Fruit fly (Drosophila melanogaster) whole organism, larva: Measurements from ENCODE around the gene CG32085.

Experiments used
- noc ChIP-seq: fragments of 200-800 bp; sonication (Bioruptor generic); optimal IDR thresholded peaks from 3 replicates; lab custom pipeline; 2019; ENCODE audit warnings: missing biosample characterization, mild to moderate bottlenecking, missing genetic modification characterization, moderate library complexity

CG32085 gene

DNA sequence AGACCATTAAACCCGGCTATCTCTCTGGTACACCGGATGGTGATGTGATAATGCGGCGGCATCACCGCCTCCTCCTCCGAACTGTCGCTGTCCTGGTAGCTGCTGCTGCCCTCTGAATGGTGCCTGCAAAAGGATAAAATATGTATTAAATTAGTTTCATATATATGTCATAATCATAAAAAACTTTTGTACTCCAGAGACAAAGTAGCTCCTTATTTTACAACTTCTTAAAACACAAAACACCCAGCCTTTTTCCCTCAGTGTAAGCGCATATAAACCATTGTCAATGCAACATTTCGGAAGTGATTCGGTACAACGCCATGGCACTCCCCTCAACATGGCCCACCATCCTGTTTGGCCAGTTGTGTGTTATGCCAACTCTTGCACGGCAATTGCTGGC lies 21.5 kb upstream of the CG32085 start:
- no peak for TF ChIP-seq noc (tag; lab: Kevin White, UChicago)

DNA sequence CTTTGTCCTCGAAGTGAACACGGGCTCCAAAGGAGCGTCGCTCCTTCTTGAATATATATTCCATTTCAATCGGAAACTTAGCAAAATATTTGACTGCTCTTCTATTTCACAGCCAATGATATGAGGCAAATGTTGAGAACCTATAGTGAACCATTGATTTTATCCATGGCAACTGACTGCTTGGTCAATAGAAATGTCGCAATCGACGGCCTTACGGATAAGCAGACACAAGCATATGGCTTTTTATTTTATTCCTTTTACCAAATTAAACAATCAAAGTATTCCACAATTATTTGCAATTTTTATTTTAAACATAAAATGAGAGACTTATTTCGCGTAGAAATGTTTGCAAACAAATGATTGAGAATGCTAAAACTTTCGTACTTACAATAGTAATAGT lies 19.0 kb upstream of the CG32085 start, which contains the start of gene Dnai2:
Dnai2 (minus strand) TSS at position 101 of the 400 bp plus-strand sequence.
- no peak for TF ChIP-seq noc (tag; lab: Kevin White, UChicago)

dm6 chr3L:11696294-11697116 lies 16.4 kb upstream of the CG32085 start, which contains the start of gene Dph1:
Gene Dph1, minus strand, starts transcription at chr3L:11696963.
- peak; percentile 65 for TF ChIP-seq noc (tag; lab: Kevin White, UChicago)

DNA sequence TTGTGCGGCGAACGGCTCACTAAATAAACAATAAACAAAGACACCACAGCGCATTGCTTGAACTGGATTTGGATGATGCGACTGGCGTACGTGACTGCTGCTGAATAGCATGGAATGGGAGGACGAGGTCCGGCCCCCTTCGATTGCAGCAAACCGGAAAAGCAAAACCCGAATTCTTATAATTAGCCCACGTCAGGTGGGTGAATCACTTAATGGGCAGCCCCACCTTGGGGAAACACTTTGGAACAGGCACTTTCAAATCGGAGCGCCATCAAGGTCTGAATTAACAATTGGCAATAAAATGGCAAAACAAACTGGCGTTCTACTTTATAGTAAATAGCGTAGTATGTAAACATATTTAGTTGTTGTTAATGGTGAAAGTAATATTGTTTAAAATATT lies 15.7 kb upstream of the CG32085 start:
- no peak for TF ChIP-seq noc (tag; lab: Kevin White, UChicago)

DNA sequence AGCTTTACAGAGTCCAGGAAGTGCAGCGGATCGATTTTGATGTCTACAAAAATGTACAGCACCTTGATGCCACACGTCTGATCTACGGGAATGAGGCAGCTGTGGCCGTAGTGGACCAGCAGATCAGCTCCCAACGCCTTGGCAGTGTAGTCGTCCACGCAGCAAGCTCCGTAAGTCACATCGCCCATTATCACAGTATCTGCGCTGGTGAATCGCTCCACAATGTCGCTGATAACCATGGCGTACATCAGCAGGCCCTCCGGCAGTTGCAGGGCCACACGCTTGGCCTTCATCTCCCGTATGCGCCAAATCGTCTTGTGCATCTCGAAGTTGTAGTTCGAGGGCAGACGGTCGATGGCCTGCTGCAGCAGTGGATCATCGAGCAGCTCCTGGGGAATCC lies 14.9 kb upstream of the CG32085 start:
- no peak for TF ChIP-seq noc (tag; lab: Kevin White, UChicago)

DNA sequence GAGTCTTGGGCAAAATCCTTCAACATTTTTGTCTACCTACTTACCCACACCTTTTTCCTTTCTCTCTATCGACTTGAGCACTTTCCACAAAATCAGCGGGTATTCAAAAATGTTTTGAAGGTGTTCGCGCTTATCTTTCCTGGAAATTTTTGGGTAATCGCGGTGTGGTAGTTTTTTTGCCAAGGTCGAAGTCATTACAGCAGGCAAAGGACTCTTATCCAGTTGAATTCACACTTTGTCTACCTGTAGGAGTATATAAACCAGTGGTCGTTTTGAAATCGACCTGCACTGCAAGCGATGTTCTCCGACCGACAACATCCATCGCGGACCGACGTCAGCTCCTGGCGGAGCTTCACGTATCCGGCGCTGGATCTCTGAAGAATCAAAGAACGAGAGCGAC lies 12.7 kb upstream of the CG32085 start:
- TF ChIP-seq noc (tag; lab: Kevin White, UChicago), result no peak

DNA sequence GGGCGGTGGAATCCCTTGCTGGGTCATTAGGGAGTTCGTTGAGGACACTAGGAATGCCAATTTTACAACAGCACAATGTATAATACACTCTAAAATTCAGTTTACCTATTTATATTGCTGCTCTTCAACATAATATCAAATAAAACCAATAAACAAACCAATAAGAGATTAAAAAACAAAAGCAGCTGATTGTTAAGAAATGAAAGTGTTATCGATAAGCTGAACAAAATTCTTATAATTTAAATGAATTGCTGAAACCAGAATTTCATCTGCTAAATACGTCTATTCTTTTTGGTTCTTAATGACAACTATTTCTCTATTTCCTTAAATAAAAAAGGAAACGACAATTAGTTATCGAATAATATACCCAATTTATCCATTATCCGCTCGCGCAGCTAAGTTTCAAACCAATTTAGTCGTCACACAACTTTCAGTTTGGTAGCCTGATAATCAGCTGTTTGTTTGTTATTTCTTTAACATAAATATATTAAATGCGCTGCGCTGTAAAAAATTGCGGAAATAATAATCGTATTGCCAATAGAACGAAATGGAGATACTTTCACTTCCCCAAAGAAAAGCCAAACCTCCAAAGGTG lies 11.2 kb upstream of the CG32085 start, which contains the start of the genes Pldn and CG14135:
Pldn (minus strand) TSS at position 197 of the 595 bp plus-strand sequence.
CG14135 (plus strand) TSS at position 369 of the 595 bp plus-strand sequence.
- TF ChIP-seq noc (tag; lab: Kevin White, UChicago), result no peak

- no peak for TF ChIP-seq noc (tag; lab: Kevin White, UChicago)
These were observed 9.9 kb upstream of the CG32085 start for dm6 chr3L:11689832-11690602.

dm6 chr3L:11685876-11686275 lies 5.7 kb upstream of the CG32085 start:
- TF ChIP-seq noc (tag; lab: Kevin White, UChicago), result no peak

DNA sequence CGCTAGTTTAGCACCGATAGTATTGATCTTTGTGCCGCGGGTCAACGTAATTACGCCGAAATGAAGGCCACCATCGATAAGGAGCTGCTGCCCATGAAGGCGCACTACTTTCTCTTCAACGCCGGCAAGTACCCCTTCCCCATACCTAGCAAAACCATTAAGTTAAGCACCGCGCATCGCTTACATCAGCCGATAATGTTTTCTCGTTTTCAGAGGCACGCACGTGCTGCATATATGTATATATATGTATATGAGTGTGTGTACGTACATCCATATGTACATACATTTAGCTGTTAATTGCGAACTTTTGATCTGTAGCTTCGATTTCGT lies 4.3 kb upstream of the CG32085 start:
- TF ChIP-seq noc (tag; lab: Kevin White, UChicago), result no peak

- TF ChIP-seq noc (tag; lab: Kevin White, UChicago), result peak; percentile 72
These were observed 3.8 kb upstream of the CG32085 start, which contains the start of gene Sugb for dm6 chr3L:11683819-11684521. Gene Sugb, plus strand, starts transcription at chr3L:11683980.

DNA sequence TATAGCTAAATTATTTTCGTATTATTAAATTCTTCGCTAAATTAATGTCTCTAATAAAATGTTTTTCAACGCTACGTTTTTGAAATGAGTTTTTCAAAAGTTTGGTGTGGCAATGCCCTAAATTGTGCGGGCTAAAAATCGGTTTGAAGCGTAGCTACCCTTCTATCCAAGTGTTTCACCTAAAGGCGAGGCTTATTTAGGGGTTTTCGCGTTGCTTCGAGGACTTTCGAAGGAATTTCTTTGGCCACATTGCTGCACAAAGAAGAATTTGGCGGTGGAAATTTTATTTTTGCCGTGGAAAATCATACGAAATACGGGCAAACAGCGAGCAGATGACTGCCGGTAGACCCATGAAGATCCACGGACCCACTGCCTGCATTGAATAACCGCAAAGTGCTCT lies 1.6 kb upstream of the CG32085 start, which contains the start of gene TfIIEalpha:
TfIIEalpha (plus strand) TSS at position 245 of the 400 bp plus-strand sequence.
- TF ChIP-seq noc (tag; lab: Kevin White, UChicago), result no peak

- no peak for TF ChIP-seq noc (tag; lab: Kevin White, UChicago)
These were observed 1.8 kb downstream of the CG32085 start for dm6 chr3L:11678313-11678817.

DNA sequence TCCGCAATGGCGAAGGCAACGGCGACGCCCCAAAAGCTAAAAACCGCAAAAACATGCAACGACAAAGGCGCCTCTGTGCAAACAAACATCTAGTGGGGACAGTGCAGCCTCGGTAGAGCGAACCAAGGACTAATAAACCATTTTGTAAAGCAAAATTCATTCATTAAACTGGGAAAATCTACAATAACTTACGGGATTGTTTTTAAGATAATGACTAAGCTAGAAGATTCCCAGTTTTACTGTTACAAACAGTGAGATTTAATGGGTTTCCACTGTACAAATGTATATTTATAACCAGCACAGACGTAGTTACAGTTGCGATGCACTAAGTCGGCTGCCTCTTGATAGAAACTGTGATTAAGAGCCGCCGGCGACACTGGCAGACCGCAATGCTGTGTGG lies 24.0 kb downstream of the CG32085 start:
- TF ChIP-seq noc (tag; lab: Kevin White, UChicago), result no peak

- TF ChIP-seq noc (tag; lab: Kevin White, UChicago), result no peak
These were observed 31.7 kb downstream of the CG32085 start, which contains the start of the genes RIOK1 and Polr3H for dm6 chr3L:11648410-11648809. Gene RIOK1, minus strand, starts transcription at chr3L:11648474. Gene Polr3H, plus strand, starts transcription at chr3L:11648756.
